Fruit fly (Drosophila melanogaster) whole organism, wandering third instar larva: ENCODE measurements around the gene Sil1.

Experiments used
- Hnf4 ChIP-seq: fragments of 200-800 bp; sonication (Bioruptor generic); optimal IDR thresholded peaks from 2 replicates; lab custom pipeline; 2016; ENCODE audit warnings: missing biosample characterization, mild to moderate bottlenecking, missing genetic modification characterization
- br ChIP-seq: fragments of 200-800 bp; sonication (Bioruptor generic); optimal IDR thresholded peaks from 2 replicates; lab custom pipeline; 2016; ENCODE audit warnings: missing biosample characterization, missing genetic modification characterization
- sage ChIP-seq: fragments of 200-800 bp; sonication (Bioruptor generic); optimal IDR thresholded peaks from 2 replicates; lab custom pipeline; 2016; ENCODE audit warnings: missing biosample characterization, mild to moderate bottlenecking, missing genetic modification characterization

DNA sequence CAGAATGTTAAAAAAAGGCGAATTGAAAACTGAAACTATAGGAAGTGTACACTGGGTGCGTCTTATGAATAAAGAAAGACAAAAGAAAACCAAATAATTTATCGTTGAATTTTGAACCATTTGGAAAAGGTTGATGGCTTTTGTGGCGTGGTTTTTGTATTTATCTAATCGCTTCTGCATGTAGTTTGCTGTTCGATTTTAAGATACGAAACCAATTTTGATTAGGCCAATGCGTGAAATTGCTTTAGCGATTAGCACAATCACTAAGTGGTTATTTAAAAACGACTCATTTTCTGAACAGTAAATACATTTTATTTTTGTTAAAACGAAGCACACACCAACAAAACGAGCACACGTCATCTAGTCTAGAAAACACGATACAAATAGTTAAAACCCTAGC is 25.3 kb upstream of the Sil1 start:
- TF ChIP-seq sage (GFP tag; lab: Kevin White, UChicago) (no peak), br (GFP tag; lab: Kevin White, UChicago) (no peak), Hnf4 (GFP tag; lab: Kevin White, UChicago) (no peak)
